Worm (Caenorhabditis elegans): ENCODE results near the gene T13F3.4.
A peak's percentile ranks its signal among the peaks of the same experiment; 100 is the strongest.

Gene T13F3.4

DNA sequence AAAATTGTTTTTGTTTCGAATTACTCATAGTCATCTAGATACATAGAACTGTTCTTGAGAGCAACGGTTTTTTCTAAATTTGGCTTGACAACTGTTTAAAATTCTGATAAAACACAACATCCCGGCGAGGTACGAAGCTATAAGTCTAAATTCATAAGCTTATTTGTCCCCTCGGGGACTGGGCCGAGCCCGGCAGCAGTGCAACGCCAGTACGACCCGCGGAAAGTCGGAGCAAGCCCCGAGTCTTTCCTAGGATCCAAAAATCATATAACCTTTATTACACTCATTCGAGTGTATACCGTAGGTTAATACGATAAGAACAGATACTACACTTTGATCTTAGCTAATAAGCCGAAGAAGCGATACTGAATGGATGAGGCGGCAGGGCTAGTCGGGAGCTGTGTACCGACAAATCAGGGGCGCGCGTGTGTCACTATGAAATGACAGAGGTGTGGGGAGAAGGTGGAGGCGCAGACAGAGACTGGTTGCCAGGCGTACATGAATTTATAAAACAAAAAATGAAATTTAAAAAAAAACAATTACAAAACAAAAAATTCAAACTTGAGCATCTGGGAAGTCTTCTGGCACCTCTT is 40.8 kb downstream of the T13F3.4 start:
- TF ChIP-seq nhr-28 (tag; optimal IDR thresholded peaks at IDR 0.05), result no peak
- peak; percentile 22 for TF ChIP-seq snpc-4 (tag; optimal IDR thresholded peaks at IDR 0.05)

ce11 chrV:16224027-16224426 is 42.4 kb downstream of the T13F3.4 start, which contains the start of gene stdh-2:
TSS of gene stdh-2 (plus strand) at chrV:16224327.
- TF ChIP-seq nhr-12 (tag; optimal IDR thresholded peaks at IDR 0.05) (no peak), sea-2 (GFP tag; optimal IDR thresholded peaks at IDR 0.05) (no peak), ceh-16 (tag; optimal IDR thresholded peaks at IDR 0.05) (no peak), lin-15B (tag; optimal IDR thresholded peaks at IDR 0.05) (no peak), eor-1 (tag; optimal IDR thresholded peaks at IDR 0.05) (no peak), elt-2 (tag; optimal IDR thresholded peaks at IDR 0.05) (no peak), skn-1 (tag; optimal IDR thresholded peaks at IDR 0.05) (no peak), elt-3 (tag; optimal IDR thresholded peaks at IDR 0.05) (no peak), mdl-1 (tag; optimal IDR thresholded peaks at IDR 0.05) (no peak), pqm-1 (tag; optimal IDR thresholded peaks at IDR 0.05) (no peak), mml-1 (tag; optimal IDR thresholded peaks at IDR 0.05) (no peak), snpc-4 (tag; optimal IDR thresholded peaks at IDR 0.05) (no peak), ztf-11 (tag; optimal IDR thresholded peaks at IDR 0.05) (no peak), pha-4 (tag; optimal IDR thresholded peaks at IDR 0.05) (no peak)

DNA sequence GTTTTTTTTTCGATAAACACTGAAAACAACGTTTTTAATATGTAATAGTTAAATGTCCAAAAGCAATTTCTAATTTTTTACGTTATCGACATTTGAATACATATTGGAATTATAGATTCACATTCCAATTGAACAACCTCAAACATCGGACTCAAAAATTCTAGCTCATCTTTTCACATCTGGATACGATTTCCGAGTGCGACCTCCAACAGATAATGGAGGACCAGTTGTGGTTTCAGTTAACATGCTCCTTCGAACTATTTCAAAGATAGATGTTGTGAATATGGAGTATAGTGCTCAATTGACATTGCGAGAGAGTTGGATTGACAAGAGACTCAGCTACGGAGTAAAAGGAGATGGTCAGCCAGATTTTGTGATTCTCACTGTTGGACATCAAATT is 46.4 kb downstream of the T13F3.4 start:
- TF ChIP-seq fos-1 (tag; optimal IDR thresholded peaks at IDR 0.05) (no peak), pha-4 (tag; optimal IDR thresholded peaks at IDR 0.05) (no peak), fkh-10 (GFP tag; optimal IDR thresholded peaks at IDR 0.05) (no peak), nhr-25 (tag; optimal IDR thresholded peaks at IDR 0.05) (no peak), ceh-28 (tag; optimal IDR thresholded peaks at IDR 0.05) (no peak), zag-1 (tag; optimal IDR thresholded peaks at IDR 0.05) (no peak), snpc-4 (tag; optimal IDR thresholded peaks at IDR 0.05) (no peak), hmg-11 (tag; optimal IDR thresholded peaks at IDR 0.05) (no peak), mml-1 (tag; optimal IDR thresholded peaks at IDR 0.05) (no peak), elt-2 (tag; optimal IDR thresholded peaks at IDR 0.05) (no peak), ama-1 (optimal IDR thresholded peaks at IDR 0.05) (no peak), fkh-2 (tag; optimal IDR thresholded peaks at IDR 0.05) (no peak), nhr-12 (tag; optimal IDR thresholded peaks at IDR 0.05) (no peak), unc-39 (tag; optimal IDR thresholded peaks at IDR 0.05) (no peak), elt-3 (tag; optimal IDR thresholded peaks at IDR 0.05) (no peak)

DNA sequence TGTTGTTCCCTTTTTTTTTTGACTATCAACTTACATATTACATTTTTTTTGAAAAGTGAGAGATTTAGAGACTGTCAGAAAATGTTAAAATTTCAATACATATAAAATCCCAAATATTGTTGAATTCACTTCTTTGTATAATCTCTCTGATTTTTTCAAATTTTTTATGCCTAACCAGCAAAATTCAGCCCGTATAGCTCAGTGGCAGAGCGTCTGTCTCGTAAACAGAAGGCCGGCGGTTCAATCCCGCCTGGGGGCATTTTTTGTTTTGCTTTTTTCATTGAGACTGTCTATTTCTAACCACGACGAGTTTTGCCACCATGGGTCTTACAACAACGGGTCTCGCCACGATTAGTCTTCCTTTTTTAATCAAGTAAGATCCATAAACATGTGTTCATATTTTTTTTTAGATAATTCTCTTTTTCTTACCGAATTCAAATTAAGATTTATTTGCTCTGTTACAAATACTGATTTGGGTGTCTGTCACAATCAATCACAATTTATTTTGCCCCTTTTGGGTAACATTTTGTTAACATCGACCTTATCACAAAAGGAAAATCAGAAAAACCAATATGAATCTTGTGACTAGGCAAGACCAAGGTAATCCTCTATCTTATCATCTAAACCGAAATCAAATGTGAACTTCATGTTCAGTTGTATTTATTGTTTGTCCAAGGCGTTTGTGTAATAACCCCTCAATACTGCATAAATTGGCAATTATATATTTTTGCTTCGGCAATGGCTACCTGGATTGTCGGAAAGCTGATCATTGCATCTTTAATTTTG is 47.2 kb downstream of the T13F3.4 start, which contains the start of gene glc-1:
Gene glc-1 (plus strand): TSS at position 663 of the 786 bp plus-strand sequence.
- TF ChIP-seq pqm-1 (tag; optimal IDR thresholded peaks at IDR 0.05) (peak; percentile 10), skn-1 (tag; optimal IDR thresholded peaks at IDR 0.05) (no peak), elt-2 (tag; optimal IDR thresholded peaks at IDR 0.05) (peak; percentile 40)

DNA sequence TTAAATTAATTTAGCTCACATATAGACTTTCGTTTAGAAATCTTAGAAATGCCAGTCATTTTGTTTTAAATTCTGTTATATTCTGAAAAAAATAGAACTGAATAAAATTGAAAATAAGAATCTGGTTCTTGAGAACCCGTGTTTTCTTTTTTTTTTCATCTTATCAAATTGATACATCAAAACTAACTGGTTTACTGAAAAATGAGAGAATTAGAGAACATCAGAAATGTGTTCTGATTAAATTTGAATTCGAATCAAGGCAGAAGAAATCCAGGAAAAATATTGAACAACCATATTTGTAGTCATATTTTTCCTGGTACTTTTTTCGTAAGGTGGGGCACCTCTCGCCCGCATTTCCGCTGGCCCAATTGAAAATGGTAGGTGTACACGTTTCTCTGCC is 47.9 kb downstream of the T13F3.4 start, which contains the start of gene F11A5.15:
Gene F11A5.15 (minus strand): TSS at position 101 of the 400 bp plus-strand sequence.
- no peak for TF ChIP-seq egl-5 (tag; optimal IDR thresholded peaks at IDR 0.05)
- no peak for TF ChIP-seq sea-2 (GFP tag; optimal IDR thresholded peaks at IDR 0.05)
- TF ChIP-seq elt-2 (tag; optimal IDR thresholded peaks at IDR 0.05), result no peak
- no peak for TF ChIP-seq mdl-1 (tag; optimal IDR thresholded peaks at IDR 0.05)
- no peak for TF ChIP-seq ceh-82 (tag; optimal IDR thresholded peaks at IDR 0.05)
- TF ChIP-seq ceh-28 (tag; optimal IDR thresholded peaks at IDR 0.05), result no peak
- no peak for TF ChIP-seq mml-1 (tag; optimal IDR thresholded peaks at IDR 0.05)
- no peak for TF ChIP-seq elt-3 (tag; optimal IDR thresholded peaks at IDR 0.05)
- TF ChIP-seq jun-1 (tag; optimal IDR thresholded peaks at IDR 0.05), result no peak
- no peak for TF ChIP-seq ztf-11 (tag; optimal IDR thresholded peaks at IDR 0.05)
- no peak for TF ChIP-seq lsy-12 (tag; optimal IDR thresholded peaks at IDR 0.05)
- TF ChIP-seq snpc-4 (tag; optimal IDR thresholded peaks at IDR 0.05), result no peak
- TF ChIP-seq nhr-77 (tag; optimal IDR thresholded peaks at IDR 0.05), result no peak
- TF ChIP-seq elt-1 (tag; optimal IDR thresholded peaks at IDR 0.05), result no peak

Data from whole organism, L3 larva.